In genomic region chrIV:6588080-6588613, ce11 we compare ENCODE assay signal across 2 worm cellular contexts.
TF ChIP-seq lines count a peak whose summit lies in the region.

No protein-coding gene starts in this region.

TF ChIP-seq in whole organism, L4 larva, 104 proteins besides CTCF, POLR2A, EP300 and RAD21:
- TF ChIP-seq unc-62 (GFP tag; optimal IDR thresholded peaks at IDR 0.05 in 1 of 2; lab: Kevin White, UChicago) (no peak), unc-62 (tag; optimal IDR thresholded peaks at IDR 0.05; lab: Kevin White, UChicago) (no peak), lin-38 (GFP tag; IDR thresholded peaks at IDR 0.05; lab: Robert Waterston, UW) (0 out of 2 replicates have a peak, but pooled peaks have one; percentile 14), nhr-42 (GFP tag; IDR thresholded peaks at IDR 0.05; lab: Robert Waterston, UW) (no peak), snpc-1.2 (GFP tag; IDR thresholded peaks at IDR 0.05; lab: Robert Waterston, UW) (peak; percentile 51; the same call in 1 of the 2 replicates)

TF ChIP-seq in whole organism, young adult, 124 proteins besides CTCF, POLR2A, EP300 and RAD21:
- TF ChIP-seq lin-26 (GFP tag; IDR thresholded peaks at IDR 0.05; lab: Robert Waterston, UW) (0 out of 2 replicates have a peak, but pooled peaks have one; percentile 51), F23B12.7 (tag; optimal IDR thresholded peaks at IDR 0.05; lab: Kevin White, UChicago; ENCODE audit: insufficient read depth) (no peak), dpff-1 (tag; optimal IDR thresholded peaks at IDR 0.05; lab: Kevin White, UChicago) (peak; percentile 14), ztf-22 (GFP tag; optimal IDR thresholded peaks at IDR 0.05; lab: Kevin White, UChicago) (no peak), F33H1.4 (GFP tag; IDR thresholded peaks at IDR 0.05; lab: Robert Waterston, UW) (no peak), B0336.3 (GFP tag; IDR thresholded peaks at IDR 0.05; lab: Robert Waterston, UW) (peak; percentile 51; the same call in 1 of the 2 replicates), ceh-58 (GFP tag; IDR thresholded peaks at IDR 0.05; lab: Robert Waterston, UW) (no peak), snpc-4 (GFP tag; optimal IDR thresholded peaks at IDR 0.05; lab: Kevin White, UChicago) (no peak), snpc-4 (tag; optimal IDR thresholded peaks at IDR 0.05; lab: Kevin White, UChicago) (peak in 1 of 4 experiments; percentile 61), madf-6 (GFP tag; IDR thresholded peaks at IDR 0.05; lab: Robert Waterston, UW) (0 out of 2 replicates have a peak, but pooled peaks have one; percentile 32), egl-44 (GFP tag; IDR thresholded peaks at IDR 0.05; lab: Robert Waterston, UW) (no peak), madf-3 (GFP tag; IDR thresholded peaks at IDR 0.05; lab: Robert Waterston, UW) (0 out of 2 replicates have a peak, but pooled peaks have one; percentile 45), lin-35 (GFP tag; optimal IDR thresholded peaks at IDR 0.05; lab: Kevin White, UChicago) (peak in 1 of 3 experiments; percentile 21), hrde-1 (tag; optimal IDR thresholded peaks at IDR 0.05; lab: Kevin White, UChicago; ENCODE audit: borderline replicate concordance) (peak; percentile 65), attf-5 (GFP tag; optimal IDR thresholded peaks at IDR 0.05; lab: Kevin White, UChicago) (no peak), hmg-1.2 (GFP tag; IDR thresholded peaks at IDR 0.05; lab: Robert Waterston, UW) (0 out of 2 replicates have a peak, but pooled peaks have one; percentile 7)
